Fruit fly (Drosophila melanogaster) whole organism, embryonic: Measurements from ENCODE around the gene CG6688.

Experiments used
- Adf1 ChIP-seq: fragments of 200-800 bp; sonication (Bioruptor generic); IDR thresholded peaks from 2 replicates; pipeline ENCODE4 v1.3.6; 2022; ENCODE audit warnings: missing biosample characterization, missing genetic modification characterization
- B-H2 ChIP-seq: fragments of 200-800 bp; sonication (Bioruptor generic); optimal IDR thresholded peaks from 2 replicates; lab custom pipeline; 2018; ENCODE audit warnings: missing biosample characterization, mild to moderate bottlenecking, missing genetic modification characterization
- CG10147 ChIP-seq: fragments of 200-800 bp; sonication (Bioruptor generic); optimal IDR thresholded peaks from 2 replicates; lab custom pipeline; 2019; ENCODE audit warnings: missing biosample characterization, mild to moderate bottlenecking, missing genetic modification characterization, moderate library complexity
- CG12155 ChIP-seq: fragments of 200-800 bp; sonication (Bioruptor generic); optimal IDR thresholded peaks from 3 replicates; lab custom pipeline; 2016; ENCODE audit warnings: missing biosample characterization, missing genetic modification characterization
- CG15011 ChIP-seq: fragments of 200-800 bp; sonication (Bioruptor generic); optimal IDR thresholded peaks from 3 replicates; lab custom pipeline; 2018; ENCODE audit warnings: missing biosample characterization, mild to moderate bottlenecking, missing genetic modification characterization
- CG15601 ChIP-seq: fragments of 200-800 bp; sonication (Bioruptor generic); optimal IDR thresholded peaks from 3 replicates; lab custom pipeline; 2019; ENCODE audit warnings: missing biosample characterization, mild to moderate bottlenecking, missing genetic modification characterization, moderate library complexity
- CG1647 ChIP-seq: fragments of 200-800 bp; sonication (Bioruptor generic); optimal IDR thresholded peaks from 3 replicates; lab custom pipeline; 2016; ENCODE audit warnings: missing biosample characterization, missing genetic modification characterization
- CG16815 ChIP-seq: fragments of 200-800 bp; sonication (Bioruptor generic); optimal IDR thresholded peaks from 3 replicates; lab custom pipeline; 2017; ENCODE audit warnings: missing biosample characterization, mild to moderate bottlenecking, missing genetic modification characterization
- CG17361 ChIP-seq: fragments of 200-800 bp; sonication (Bioruptor generic); IDR thresholded peaks from 3 replicates; pipeline ENCODE4 v1.3.6; 2022; ENCODE audit warnings: missing biosample characterization, missing genetic modification characterization
- CG17385 ChIP-seq: fragments of 200-800 bp; sonication (Bioruptor generic); optimal IDR thresholded peaks from 3 replicates; lab custom pipeline; 2018; ENCODE audit warnings: missing biosample characterization, mild to moderate bottlenecking, missing genetic modification characterization
- CG17912 ChIP-seq: fragments of 200-800 bp; sonication (Bioruptor generic); optimal IDR thresholded peaks from 2 replicates; lab custom pipeline; 2018; ENCODE audit warnings: missing biosample characterization, mild to moderate bottlenecking, missing genetic modification characterization
- CG32767 ChIP-seq: fragments of 200-800 bp; sonication (Bioruptor generic); IDR thresholded peaks from 2 replicates; pipeline ENCODE4 v1.3.6; 2022; ENCODE audit warnings: missing biosample characterization, missing genetic modification characterization
- CG4328 ChIP-seq: fragments of 200-800 bp; sonication (Bioruptor generic); optimal IDR thresholded peaks from 3 replicates; lab custom pipeline; 2017; ENCODE audit warnings: missing biosample characterization, missing genetic modification reagents, missing genetic modification characterization
- CG6254 ChIP-seq: fragments of 200-800 bp; sonication (Bioruptor generic); optimal IDR thresholded peaks from 3 replicates; lab custom pipeline; 2017; ENCODE audit warnings: mild to moderate bottlenecking, missing biosample characterization, missing genetic modification reagents, missing genetic modification characterization
- CG6654 ChIP-seq: fragments of 200-800 bp; sonication (Bioruptor generic); optimal IDR thresholded peaks from 2 replicates; lab custom pipeline; 2017; ENCODE audit warnings: missing biosample characterization, mild to moderate bottlenecking, missing genetic modification characterization
- CG7372 ChIP-seq: fragments of 200-800 bp; sonication (Bioruptor generic); IDR thresholded peaks from 2 replicates; pipeline ENCODE4 v1.3.6; 2022; ENCODE audit warnings: missing biosample characterization, missing genetic modification characterization
- CG8281 ChIP-seq: fragments of 200-800 bp; sonication (Bioruptor generic); optimal IDR thresholded peaks from 2 replicates; lab custom pipeline; 2018; ENCODE audit warnings: missing biosample characterization, mild to moderate bottlenecking, missing genetic modification characterization, moderate library complexity
- CoRest ChIP-seq: fragments of 200-800 bp; sonication (Bioruptor generic); optimal IDR thresholded peaks from 3 replicates; lab custom pipeline; 2018; ENCODE audit warnings: missing biosample characterization, mild to moderate bottlenecking, missing genetic modification characterization, moderate library complexity
- D19B ChIP-seq: fragments of 200-800 bp; sonication (Bioruptor generic); optimal IDR thresholded peaks from 2 replicates; lab custom pipeline; 2017; ENCODE audit warnings: missing biosample characterization, mild to moderate bottlenecking, missing genetic modification characterization
- Dbx ChIP-seq: fragments of 200-800 bp; sonication (Bioruptor generic); IDR thresholded peaks from 3 replicates; pipeline ENCODE4 v1.3.6; 2022; ENCODE audit warnings: missing biosample characterization, missing genetic modification characterization
- Dip3 ChIP-seq: fragments of 200-800 bp; sonication (Bioruptor generic); optimal IDR thresholded peaks from 3 replicates; lab custom pipeline; 2016; ENCODE audit warnings: missing biosample characterization, missing genetic modification characterization
- Dp ChIP-seq: fragments of 200-800 bp; sonication (Bioruptor generic); optimal IDR thresholded peaks from 2 replicates; lab custom pipeline; 2018; ENCODE audit warnings: missing biosample characterization, mild to moderate bottlenecking, missing genetic modification characterization, moderate library complexity
- Hand ChIP-seq: fragments of 200-800 bp; sonication (Bioruptor generic); optimal IDR thresholded peaks from 2 replicates; lab custom pipeline; 2017; ENCODE audit warnings: mild to moderate bottlenecking, missing biosample characterization, missing genetic modification reagents, missing genetic modification characterization
- HmgZ ChIP-seq: fragments of 200-800 bp; sonication (Bioruptor generic); optimal IDR thresholded peaks from 2 replicates; lab custom pipeline; 2018; ENCODE audit warnings: missing biosample characterization, mild to moderate bottlenecking, missing genetic modification characterization
- Hmx ChIP-seq: fragments of 200-800 bp; sonication (Bioruptor generic); optimal IDR thresholded peaks from 2 replicates; lab custom pipeline; 2016; ENCODE audit warnings: missing biosample characterization, missing genetic modification characterization
- Lhr ChIP-seq: fragments of 200-800 bp; sonication (Bioruptor generic); optimal IDR thresholded peaks from 3 replicates; lab custom pipeline; 2017; ENCODE audit warnings: mild to moderate bottlenecking, missing biosample characterization, missing genetic modification reagents, missing genetic modification characterization
- Lpt ChIP-seq: fragments of >200 bp; optimal IDR thresholded peaks from 2 replicates; lab custom pipeline; 2018; ENCODE audit warnings: missing biosample characterization, missing genetic modification characterization
- Optix ChIP-seq: fragments of 200-800 bp; sonication (Bioruptor generic); IDR thresholded peaks from 3 replicates; pipeline ENCODE4 v1.3.6; 2022; ENCODE audit warnings: missing biosample characterization, missing genetic modification characterization
- ato ChIP-seq: fragments of 200-800 bp; sonication (Bioruptor generic); IDR thresholded peaks from 2 replicates; pipeline ENCODE4 v1.3.6; 2022; ENCODE audit warnings: missing biosample characterization, missing genetic modification characterization; ENCODE audit not compliant: partially characterized antibody
- bbx ChIP-seq: fragments of 200-800 bp; sonication (Bioruptor generic); IDR thresholded peaks from 2 replicates; pipeline ENCODE4 v1.3.6; 2022; ENCODE audit warnings: missing biosample characterization, missing genetic modification characterization; ENCODE audit not compliant: partially characterized antibody
- cad ChIP-seq: fragments of >200 bp; optimal IDR thresholded peaks from 2 replicates; lab custom pipeline; 2017; ENCODE audit warnings: missing biosample characterization, missing genetic modification characterization
- caup ChIP-seq: fragments of 200-800 bp; sonication (Bioruptor generic); optimal IDR thresholded peaks from 3 replicates; lab custom pipeline; 2017; ENCODE audit warnings: missing biosample characterization, mild to moderate bottlenecking, missing genetic modification characterization, moderate library complexity; ENCODE audit not compliant: severe bottlenecking
- croc ChIP-seq: fragments of 200-800 bp; sonication (Bioruptor generic); conservative IDR thresholded peaks from 3 replicates; pipeline ENCODE4 v1.3.6; 2022; ENCODE audit warnings: missing biosample characterization, missing genetic modification characterization
- fd3F ChIP-seq: fragments of 200-800 bp; sonication (Bioruptor generic); optimal IDR thresholded peaks from 2 replicates; lab custom pipeline; 2018; ENCODE audit warnings: missing biosample characterization, mild to moderate bottlenecking, missing genetic modification characterization, moderate library complexity
- gfzf ChIP-seq: fragments of 200-800 bp; sonication (Bioruptor generic); optimal IDR thresholded peaks from 2 replicates; lab custom pipeline; 2016; ENCODE audit warnings: missing biosample characterization, mild to moderate bottlenecking, missing genetic modification characterization, moderate library complexity
- ind ChIP-seq: fragments of 200-800 bp; sonication (Bioruptor generic); optimal IDR thresholded peaks from 3 replicates; lab custom pipeline; 2016; ENCODE audit warnings: missing biosample characterization, missing genetic modification characterization
- jumu ChIP-seq: fragments of 200-800 bp; sonication (Bioruptor generic); optimal IDR thresholded peaks from 3 replicates; lab custom pipeline; 2016; ENCODE audit warnings: missing biosample characterization, missing genetic modification characterization
- kah ChIP-seq: fragments of 200-800 bp; sonication (Bioruptor generic); optimal IDR thresholded peaks from 2 replicates; lab custom pipeline; 2018; ENCODE audit warnings: missing biosample characterization, mild to moderate bottlenecking, missing genetic modification characterization
- lola ChIP-seq, 3 experiments: fragments of >200 bp in 2 of 3; fragments of 200-800 bp in 1 of 3; sonication (Bioruptor generic) in 1 of 3; optimal IDR thresholded peaks; 2 replicates each; lab custom pipeline; 2017 to 2019; ENCODE audit warnings: missing biosample characterization in 3 of 3, missing genetic modification characterization in 3 of 3, mild to moderate bottlenecking in 1 of 3, moderate library complexity in 1 of 3
- onecut ChIP-seq: fragments of 200-800 bp; sonication (Bioruptor generic); IDR thresholded peaks from 2 replicates; pipeline ENCODE4 v1.3.6; 2022; ENCODE audit warnings: missing biosample characterization, missing genetic modification characterization
- phol ChIP-seq: fragments of 200-800 bp; sonication (Bioruptor generic); optimal IDR thresholded peaks from 3 replicates; lab custom pipeline; 2018; ENCODE audit warnings: missing biosample characterization, mild to moderate bottlenecking, missing genetic modification characterization, moderate library complexity
- repo ChIP-seq: fragments of 200-800 bp; sonication (Bioruptor generic); optimal IDR thresholded peaks from 2 replicates; lab custom pipeline; 2016; ENCODE audit warnings: missing biosample characterization, missing genetic modification characterization
- sc ChIP-seq, 3 experiments: fragments of >200 bp in 2 of 3; fragments of 200-800 bp in 1 of 3; sonication (Bioruptor generic) in 1 of 3; optimal IDR thresholded peaks; 2 replicates in 2 of 3; 3 replicates in 1 of 3; lab custom pipeline; 2017; ENCODE audit warnings: mild to moderate bottlenecking in 1 of 3, missing biosample characterization in 1 of 3, missing genetic modification characterization in 1 of 3, missing genetic modification reagents in 1 of 3
- sr ChIP-seq: fragments of 200-800 bp; sonication (Bioruptor generic); IDR thresholded peaks from 3 replicates; pipeline ENCODE4 v1.3.6; 2022; ENCODE audit warnings: missing biosample characterization, missing genetic modification characterization
- tgo ChIP-seq: fragments of 200-800 bp; sonication (Bioruptor generic); IDR thresholded peaks from 3 replicates; pipeline ENCODE4 v1.3.6; 2022; ENCODE audit warnings: missing biosample characterization, missing genetic modification characterization
- tio ChIP-seq: fragments of 200-800 bp; sonication (Bioruptor generic); optimal IDR thresholded peaks from 2 replicates; lab custom pipeline; 2017; ENCODE audit warnings: missing biosample characterization, missing genetic modification characterization, inconsistent platforms
- tll ChIP-seq, 2 experiments: fragments of 200-800 bp in 1 of 2; fragments of >200 bp in 1 of 2; sonication (Bioruptor generic) in 1 of 2; optimal IDR thresholded peaks; 2 replicates each; lab custom pipeline; 2017 to 2019; ENCODE audit warnings: missing biosample characterization in 2 of 2, missing genetic modification characterization in 2 of 2, mild to moderate bottlenecking in 1 of 2, moderate library complexity in 1 of 2
- trh ChIP-seq: fragments of 200-800 bp; sonication (Bioruptor generic); optimal IDR thresholded peaks from 2 replicates; lab custom pipeline; 2016; ENCODE audit warnings: missing biosample characterization, missing genetic modification characterization
- wdn ChIP-seq: fragments of 200-800 bp; sonication (Bioruptor generic); IDR thresholded peaks from 2 replicates; pipeline ENCODE4 v1.3.6; 2022; ENCODE audit warnings: missing biosample characterization, missing genetic modification characterization

The CG6688 gene

dm6 chr3R:23053936-23054335, 41.7 kb downstream of the CG6688 start, which contains the start of gene p53 (continued):
- peak; percentile 81; the same call in 2 of the 3 replicates for TF ChIP-seq Dbx (GFP tag; lab: Robert Waterston, UW)
- TF ChIP-seq sr (GFP tag; lab: Robert Waterston, UW): peak; percentile 71; the same call in 1 of the 3 replicates
- TF ChIP-seq bbx (GFP tag; lab: Robert Waterston, UW): peak; percentile 81
- TF ChIP-seq HmgZ (tag; lab: Kevin White, UChicago): peak; percentile 66
- TF ChIP-seq Optix: peak; percentile 47; the same call in 1 of the 3 replicates
- TF ChIP-seq cad (GFP tag; lab: Kevin White, UChicago): no peak
- no peak for TF ChIP-seq Adf1
- peak; percentile 4 for TF ChIP-seq gfzf (GFP tag; lab: Kevin White, UChicago)
- peak; percentile 78 for TF ChIP-seq phol (tag; lab: Kevin White, UChicago)
- TF ChIP-seq ind: peak; percentile 33
- peak; percentile 11 for TF ChIP-seq CG12155 (GFP tag; lab: Kevin White, UChicago)
- TF ChIP-seq Lpt: no peak
- TF ChIP-seq fd3F (GFP tag; lab: Kevin White, UChicago): peak; percentile 50
- TF ChIP-seq CG7372: peak; percentile 49; the same call in 1 of the 2 replicates
- peak; percentile 74 for TF ChIP-seq onecut (GFP tag; lab: Robert Waterston, UW)
- 0 out of 2 replicates have a peak, but pooled peaks have one; percentile 43 for TF ChIP-seq CG32767 (GFP tag; lab: Robert Waterston, UW)
- TF ChIP-seq sc (optimal IDR thresholded peaks at IDR 0.05; lab: Kevin White, UChicago): no peak
- TF ChIP-seq sc (GFP tag; optimal IDR thresholded peaks at IDR 0.05; lab: Kevin White, UChicago): peak; percentile 64
- peak; percentile 76 for TF ChIP-seq CG15011
- TF ChIP-seq caup (GFP tag; lab: Kevin White, UChicago): peak; percentile 91
- peak; percentile 62 for TF ChIP-seq CG6254 (GFP tag; lab: Kevin White, UChicago)
- no peak for TF ChIP-seq tio
- peak; percentile 49; the same call in 1 of the 2 replicates for TF ChIP-seq wdn (GFP tag; lab: Robert Waterston, UW)
- peak; percentile 67 for TF ChIP-seq CG4328 (GFP tag; lab: Kevin White, UChicago)
- no peak for TF ChIP-seq Hmx (GFP tag; lab: Kevin White, UChicago)
- peak; percentile 67 for TF ChIP-seq CoRest (tag; lab: Kevin White, UChicago)
- TF ChIP-seq CG6654 (GFP tag; lab: Kevin White, UChicago): peak; percentile 52
- peak; percentile 63 for TF ChIP-seq Lhr (GFP tag; lab: Kevin White, UChicago)
- TF ChIP-seq CG8281 (tag; lab: Kevin White, UChicago): peak; percentile 67
- TF ChIP-seq tgo (GFP tag; lab: Robert Waterston, UW): peak; percentile 60; the same call in 2 of the 3 replicates
- peak; percentile 56 for TF ChIP-seq CG17912 (GFP tag; lab: Kevin White, UChicago)
- TF ChIP-seq B-H2: peak; percentile 66
- peak; percentile 40 for TF ChIP-seq kah (GFP tag; lab: Kevin White, UChicago)
- peak; percentile 63 for TF ChIP-seq repo
- TF ChIP-seq CG16815 (GFP tag; lab: Kevin White, UChicago): peak; percentile 19
- peak; percentile 71 for TF ChIP-seq CG1647
- TF ChIP-seq jumu: no peak
- TF ChIP-seq tll (GFP tag; optimal IDR thresholded peaks at IDR 0.05; lab: Kevin White, UChicago): no peak
- TF ChIP-seq CG10147: peak; percentile 63
- TF ChIP-seq CG15601 (tag; lab: Kevin White, UChicago): peak; percentile 67
- TF ChIP-seq CG17361 (GFP tag; lab: Robert Waterston, UW): peak; percentile 64; the same call in 2 of the 3 replicates
- peak in 1 of 3 experiments; percentile 45 for TF ChIP-seq lola (GFP tag; optimal IDR thresholded peaks at IDR 0.05; lab: Kevin White, UChicago)
- peak; percentile 72 for TF ChIP-seq CG17385 (GFP tag; lab: Kevin White, UChicago)
- peak; percentile 64 for TF ChIP-seq D19B
- peak; percentile 35 for TF ChIP-seq Hand (GFP tag; lab: Kevin White, UChicago)
- TF ChIP-seq Dip3 (GFP tag; lab: Kevin White, UChicago): peak; percentile 72
- TF ChIP-seq ato (GFP tag; lab: Robert Waterston, UW): peak; percentile 70
- TF ChIP-seq trh: peak; percentile 47
- peak; percentile 25; the same call in 2 of the 3 replicates for TF ChIP-seq croc (GFP tag; lab: Robert Waterston, UW)
- peak; percentile 84 for TF ChIP-seq Dp
